Worm (Caenorhabditis elegans): ENCODE data around the gene vgln-1.

The vgln-1 gene

ce11 chrII:9891823-9892222, 942 bp upstream of the vgln-1 start (continued):
- TF ChIP-seq F10E7.11 (tag; optimal IDR thresholded peaks at IDR 0.05): no peak

- TF ChIP-seq hlh-12 (tag; optimal IDR thresholded peaks at IDR 0.05) (no peak), tlf-1 (GFP tag; optimal IDR thresholded peaks at IDR 0.05) (no peak), atf-7 (tag; optimal IDR thresholded peaks at IDR 0.05) (no peak), lsl-1 (GFP tag; optimal IDR thresholded peaks at IDR 0.05) (no peak), D2030.7 (GFP tag; IDR thresholded peaks at IDR 0.05) (no peak), Y56A3A.18 (GFP tag; IDR thresholded peaks at IDR 0.05) (no peak), T26A5.8 (tag; optimal IDR thresholded peaks at IDR 0.05) (no peak), F55B11.4 (tag; optimal IDR thresholded peaks at IDR 0.05; ENCODE audit: borderline replicate concordance, insufficient read depth) (no peak), mcd-1 (GFP tag; IDR thresholded peaks at IDR 0.05) (no peak)
Observed at ce11 chrII:9888549-9888948, 2.3 kb downstream of the vgln-1 start.

ce11 chrII:9886216-9886615, 4.7 kb downstream of the vgln-1 start, which contains the start of gene algn-8:
algn-8 (minus strand) TSS chrII:9886442.
- TF ChIP-seq aptf-3 (GFP tag; IDR thresholded peaks at IDR 0.05) (0 out of 2 replicates have a peak, but pooled peaks have one; percentile 66), madf-3 (GFP tag; IDR thresholded peaks at IDR 0.05) (0 out of 2 replicates have a peak, but pooled peaks have one; percentile 12), hrde-1 (tag; optimal IDR thresholded peaks at IDR 0.05; ENCODE audit: borderline replicate concordance) (peak; percentile 50), unc-130 (GFP tag; optimal IDR thresholded peaks at IDR 0.05) (peak; percentile 55), F39B2.1 (GFP tag; IDR thresholded peaks at IDR 0.05) (no peak), egl-44 (GFP tag; IDR thresholded peaks at IDR 0.05) (no peak), tlf-1 (GFP tag; optimal IDR thresholded peaks at IDR 0.05) (peak; percentile 3), F23B12.7 (tag; optimal IDR thresholded peaks at IDR 0.05; ENCODE audit: insufficient read depth) (no peak), ceh-40 (GFP tag; IDR thresholded peaks at IDR 0.05) (no peak), Y53G8AR.9 (GFP tag; conservative IDR thresholded peaks at IDR 0.05) (peak; percentile 71), atf-7 (tag; optimal IDR thresholded peaks at IDR 0.05) (peak; percentile 45), madf-10 (tag; optimal IDR thresholded peaks at IDR 0.05) (peak; percentile 9), hmg-20 (GFP tag; IDR thresholded peaks at IDR 0.05) (no peak), F22D6.2 (tag; optimal IDR thresholded peaks at IDR 0.05) (no peak), hlh-12 (tag; optimal IDR thresholded peaks at IDR 0.05) (no peak), somi-1 (GFP tag; optimal IDR thresholded peaks at IDR 0.05) (no peak), F49E8.2 (tag; optimal IDR thresholded peaks at IDR 0.05; ENCODE audit: insufficient read depth) (no peak), nhr-80 (tag; optimal IDR thresholded peaks at IDR 0.05) (no peak), dox-1 (GFP tag; IDR thresholded peaks at IDR 0.05) (no peak), snpc-4 (GFP tag; optimal IDR thresholded peaks at IDR 0.05) (no peak), snpc-4 (tag; optimal IDR thresholded peaks at IDR 0.05) (no peak), hlh-26 (GFP tag; conservative IDR thresholded peaks at IDR 0.05) (no peak), chd-7 (tag; optimal IDR thresholded peaks at IDR 0.05) (peak; percentile 45), repo-1 (tag; optimal IDR thresholded peaks at IDR 0.05) (peak; percentile 67), lsy-27 (tag; optimal IDR thresholded peaks at IDR 0.05; ENCODE audit: borderline replicate concordance, insufficient read depth) (no peak), ztf-18 (tag; optimal IDR thresholded peaks at IDR 0.05) (no peak), efl-1 (GFP tag; optimal IDR thresholded peaks at IDR 0.05) (no peak), die-1 (tag; optimal IDR thresholded peaks at IDR 0.05) (no peak), zim-3 (tag; optimal IDR thresholded peaks at IDR 0.05) (peak; percentile 36), hmg-1.2 (GFP tag; IDR thresholded peaks at IDR 0.05) (peak; percentile 19; the same call in 1 of the 2 replicates), snpc-1.1 (tag; optimal IDR thresholded peaks at IDR 0.05; ENCODE audit: insufficient read depth) (no peak), rpc-1 (optimal IDR thresholded peaks at IDR 0.05) (no peak), rpc-1 (tag; optimal IDR thresholded peaks at IDR 0.05) (no peak), snpc-1.3 (tag; optimal IDR thresholded peaks at IDR 0.05; ENCODE audit: insufficient read depth) (no peak), ceh-100 (GFP tag; IDR thresholded peaks at IDR 0.05) (no peak), lin-35 (GFP tag; optimal IDR thresholded peaks at IDR 0.05) (no peak), K11D2.4 (GFP tag; IDR thresholded peaks at IDR 0.05) (no peak), F52B5.7 (tag; optimal IDR thresholded peaks at IDR 0.05) (no peak)

Data from whole organism, young adult.